Fruit fly (Drosophila melanogaster) whole organism, embryonic: ENCODE data around the gene bon.

Experiments used
- CG1233 ChIP-seq: fragments of 200-800 bp; sonication (Bioruptor generic); optimal IDR thresholded peaks from 4 replicates; lab custom pipeline; 2018; ENCODE audit warnings: missing biosample characterization, mild to moderate bottlenecking, missing genetic modification characterization
- CG3726 ChIP-seq: fragments of 200-800 bp; sonication (Bioruptor generic); IDR thresholded peaks from 3 replicates; pipeline ENCODE4, ENCODE4 v1.3.6; 2022; ENCODE audit warnings: missing biosample characterization, missing genetic modification characterization
- CG43689 ChIP-seq: fragments of 200-800 bp; sonication (Bioruptor generic); IDR thresholded peaks from 2 replicates; pipeline ENCODE4 v1.3.6; 2022; ENCODE audit warnings: missing biosample characterization, missing genetic modification characterization
- CG6791 ChIP-seq: fragments of 200-800 bp; sonication (Bioruptor generic); IDR thresholded peaks from 3 replicates; pipeline ENCODE4 v1.3.6; 2022; ENCODE audit warnings: missing biosample characterization, missing genetic modification characterization; ENCODE audit not compliant: partially characterized antibody
- Dad ChIP-seq: fragments of 200-800 bp; sonication (Bioruptor generic); optimal IDR thresholded peaks from 3 replicates; lab custom pipeline; 2016; ENCODE audit warnings: missing biosample characterization, missing genetic modification characterization
- NC2α ChIP-seq: fragments of 200-800 bp; sonication (Bioruptor generic); optimal IDR thresholded peaks from 2 replicates; lab custom pipeline; 2016; ENCODE audit warnings: missing biosample characterization, missing genetic modification characterization
- dan ChIP-seq: fragments of 200-800 bp; sonication (Bioruptor generic); IDR thresholded peaks from 2 replicates; pipeline ENCODE4 v1.3.6; 2022; ENCODE audit warnings: missing biosample characterization, missing genetic modification characterization
- gsb-n ChIP-seq: fragments of 200-800 bp; sonication (Bioruptor generic); optimal IDR thresholded peaks from 3 replicates; lab custom pipeline; 2018; ENCODE audit warnings: missing biosample characterization, mild to moderate bottlenecking, missing genetic modification characterization
- mam ChIP-seq: fragments of 200-800 bp; sonication (Bioruptor generic); optimal IDR thresholded peaks from 3 replicates; lab custom pipeline; 2016; ENCODE audit warnings: missing biosample characterization, missing genetic modification characterization
- sr ChIP-seq: fragments of 200-800 bp; sonication (Bioruptor generic); IDR thresholded peaks from 3 replicates; pipeline ENCODE4 v1.3.6; 2022; ENCODE audit warnings: missing biosample characterization, missing genetic modification characterization

- TF ChIP-seq NC2α (GFP tag; lab: Kevin White, UChicago) (no peak), dan (GFP tag; lab: Robert Waterston, UW) (no peak), CG3726 (GFP tag; lab: Robert Waterston, UW) (no peak), gsb-n (no peak), CG43689 (GFP tag; lab: Robert Waterston, UW) (no peak), CG6791 (GFP tag; lab: Robert Waterston, UW) (peak; percentile 45; the same call in 2 of the 3 replicates), CG1233 (no peak), sr (GFP tag; lab: Robert Waterston, UW) (no peak), Dad (GFP tag; lab: Kevin White, UChicago) (no peak), mam (GFP tag; lab: Kevin White, UChicago) (no peak)
Observed at dm6 chr3R:20576789-20577188, 16.1 kb upstream of the bon start, which contains the start of the genes TFAM and CG5412.
